Fruit fly (Drosophila melanogaster): Measurements from ENCODE around the gene Arf1.

Arf1 gene

DNA sequence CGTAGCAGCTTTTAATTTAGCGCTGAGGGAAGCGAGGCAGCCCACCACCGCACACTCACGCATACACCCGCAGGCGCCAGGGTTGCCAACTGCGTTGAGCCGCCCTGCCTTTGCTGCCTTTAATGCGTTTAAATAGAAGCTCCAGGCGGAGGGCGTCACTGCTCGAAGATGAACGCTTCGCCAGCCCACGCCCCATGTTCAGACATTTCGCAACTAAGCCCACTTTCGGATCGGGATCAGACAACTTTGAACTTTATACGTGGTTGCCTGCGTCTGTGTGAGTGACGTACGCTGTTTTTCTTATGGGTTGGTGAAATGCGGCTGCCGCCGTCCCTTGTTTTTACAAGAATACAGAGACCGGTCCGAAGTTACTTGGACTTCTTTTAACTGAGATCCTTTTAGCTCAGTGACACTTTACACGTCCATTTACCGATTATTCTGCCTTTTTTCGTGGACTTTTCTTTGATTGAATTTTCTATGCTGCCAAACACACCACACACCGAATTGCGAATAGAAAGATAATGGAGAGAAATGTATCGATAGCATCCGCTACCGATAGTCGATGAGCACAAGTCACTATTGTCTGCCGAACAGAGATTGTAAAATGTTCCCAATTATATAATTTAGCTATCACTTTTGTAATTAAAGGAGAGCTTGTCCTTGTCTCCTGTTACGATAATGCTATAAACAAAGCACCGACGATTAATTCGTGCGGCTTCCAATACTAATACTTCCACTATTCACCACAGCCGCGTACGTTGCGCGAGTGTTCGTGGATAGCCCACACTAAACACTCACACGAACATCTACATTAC is 794 bp downstream of the Arf1 start (continued):
- TF ChIP-seq pros (GFP tag; optimal IDR thresholded peaks at IDR 0.05) (no peak), Chrac-16 (GFP tag; optimal IDR thresholded peaks at IDR 0.05) (no peak), Optix (GFP tag; IDR thresholded peaks at IDR 0.05) (no peak), caup (GFP tag; optimal IDR thresholded peaks at IDR 0.05; ENCODE audit: severe bottlenecking) (no peak), CG33213 (GFP tag; optimal IDR thresholded peaks at IDR 0.05) (peak; percentile 2), Stat92E (GFP tag; optimal IDR thresholded peaks at IDR 0.05) (no peak), rib (GFP tag; IDR thresholded peaks at IDR 0.05) (0 out of 2 replicates have a peak, but pooled peaks have one; percentile 16), CG1529 (GFP tag; optimal IDR thresholded peaks at IDR 0.05) (no peak), kni (GFP tag; optimal IDR thresholded peaks at IDR 0.05) (no peak), wek (GFP tag; optimal IDR thresholded peaks at IDR 0.05) (no peak), GATAe (GFP tag; conservative IDR thresholded peaks at IDR 0.05) (no peak), cato (GFP tag; optimal IDR thresholded peaks at IDR 0.05; ENCODE audit: borderline replicate concordance) (no peak), CG6683 (GFP tag; optimal IDR thresholded peaks at IDR 0.05) (no peak), onecut (GFP tag; IDR thresholded peaks at IDR 0.05) (peak; percentile 17), sima (GFP tag; optimal IDR thresholded peaks at IDR 0.05) (no peak), Fer3 (tag; optimal IDR thresholded peaks at IDR 0.05) (no peak), Xrp1 (GFP tag; IDR thresholded peaks at IDR 0.05) (peak; percentile 22; the same call in 1 of the 2 replicates), D (optimal IDR thresholded peaks at IDR 0.05) (no peak), D (GFP tag; optimal IDR thresholded peaks at IDR 0.05) (no peak), CG34376 (GFP tag; optimal IDR thresholded peaks at IDR 0.05) (peak; percentile 29), sens-2 (GFP tag; IDR thresholded peaks at IDR 0.05) (no peak), NFAT (GFP tag; IDR thresholded peaks at IDR 0.05) (peak; percentile 50; the same call in 1 of the 2 replicates), usp (GFP tag; optimal IDR thresholded peaks at IDR 0.05) (no peak), CG12299 (tag; optimal IDR thresholded peaks at IDR 0.05) (no peak), mirr (GFP tag; optimal IDR thresholded peaks at IDR 0.05) (no peak), cg (GFP tag; optimal IDR thresholded peaks at IDR 0.05) (peak; percentile 86), CG10654 (GFP tag; optimal IDR thresholded peaks at IDR 0.05) (no peak), CG15696 (tag; optimal IDR thresholded peaks at IDR 0.05) (no peak), trem (tag; optimal IDR thresholded peaks at IDR 0.05) (no peak), Doc2 (GFP tag; IDR thresholded peaks at IDR 0.05) (no peak), CG16779 (GFP tag; IDR thresholded peaks at IDR 0.05) (no peak), CG9609 (GFP tag; optimal IDR thresholded peaks at IDR 0.05) (peak; percentile 13), CG3726 (GFP tag; IDR thresholded peaks at IDR 0.05) (no peak), CG10366 (GFP tag; IDR thresholded peaks at IDR 0.05) (no peak), lab (GFP tag; optimal IDR thresholded peaks at IDR 0.05) (no peak), CG2120 (GFP tag; optimal IDR thresholded peaks at IDR 0.05) (peak; percentile 9), Sin3A (optimal IDR thresholded peaks at IDR 0.05) (no peak), chm (GFP tag; IDR thresholded peaks at IDR 0.05) (no peak), Tbp (GFP tag; optimal IDR thresholded peaks at IDR 0.05) (no peak), CG10209 (GFP tag; optimal IDR thresholded peaks at IDR 0.05) (no peak), HHEX (GFP tag; optimal IDR thresholded peaks at IDR 0.05) (no peak), disco-r (GFP tag; optimal IDR thresholded peaks at IDR 0.05) (no peak), Dbx (GFP tag; IDR thresholded peaks at IDR 0.05) (no peak), CG31441 (GFP tag; IDR thresholded peaks at IDR 0.05) (no peak), Dek (tag; optimal IDR thresholded peaks at IDR 0.05) (no peak), Usf (GFP tag; optimal IDR thresholded peaks at IDR 0.05) (no peak), ham (GFP tag; IDR thresholded peaks at IDR 0.05) (no peak), ftz-f1 (GFP tag; optimal IDR thresholded peaks at IDR 0.05) (no peak), CG4424 (GFP tag; optimal IDR thresholded peaks at IDR 0.05) (no peak), Doc3 (GFP tag; IDR thresholded peaks at IDR 0.05; ENCODE audit: partially characterized antibody) (peak; percentile 30; the same call in 2 of the 3 replicates)

Data from whole organism, embryonic.